Worm (Caenorhabditis elegans) whole organism, L4 larva: ENCODE measurements around the gene F49C5.10.

Experiments
- D1046.2 ChIP-seq: fragments of 200-800 bp; sonication (Bioruptor generic); IDR thresholded peaks from 2 replicates; pipeline ENCODE4 v1.3.6; 2022; ENCODE audit warnings: missing genetic modification characterization, missing compliant biosample characterization
- F10B5.3 ChIP-seq: sonication (generic microtip); optimal IDR thresholded peaks from 2 replicates; lab custom pipeline; 2016; ENCODE audit warnings: mild to moderate bottlenecking, missing genetic modification characterization, missing compliant biosample characterization
- F49E8.2 ChIP-seq: sonication (generic microtip); optimal IDR thresholded peaks from 2 replicates; lab custom pipeline; 2016; ENCODE audit warnings: missing compliant biosample characterization, mild to moderate bottlenecking, missing genetic modification characterization, borderline replicate concordance
- Y105C5A.15 ChIP-seq: fragments of 200-800 bp; sonication (Bioruptor generic); IDR thresholded peaks from 2 replicates; pipeline ENCODE4 v1.3.6; 2022; ENCODE audit warnings: missing genetic modification characterization, missing compliant biosample characterization
- Y5F2A.4 ChIP-seq: fragments of 200-800 bp; sonication (Bioruptor generic); optimal IDR thresholded peaks from 2 replicates; lab custom pipeline; 2018; ENCODE audit warnings: mild to moderate bottlenecking, missing genetic modification characterization, missing compliant biosample characterization
- Y75B8A.6 ChIP-seq: fragments of 200-800 bp; sonication (Bioruptor generic); IDR thresholded peaks from 2 replicates; pipeline ENCODE4 v1.3.6; 2022; ENCODE audit warnings: missing genetic modification reagents, missing genetic modification characterization, missing compliant biosample characterization
- ceh-62 ChIP-seq: sonication (generic microtip); optimal IDR thresholded peaks from 2 replicates; lab custom pipeline; 2017; ENCODE audit warnings: missing biosample characterization, missing genetic modification characterization
- dmd-8 ChIP-seq: fragments of 200-800 bp; sonication (Bioruptor generic); IDR thresholded peaks from 2 replicates; pipeline ENCODE4 v1.3.6; 2022; ENCODE audit warnings: missing genetic modification characterization, missing compliant biosample characterization
- dmd-9 ChIP-seq: fragments of 200-800 bp; sonication (Bioruptor generic); IDR thresholded peaks from 2 replicates; pipeline ENCODE4 v1.3.6; 2022; ENCODE audit warnings: missing genetic modification reagents, missing genetic modification characterization, missing compliant biosample characterization
- dpl-1 ChIP-seq: fragments of 150-350 bp; optimal IDR thresholded peaks from 2 replicates; lab custom pipeline; 2014; ENCODE audit warnings: missing biosample characterization, missing genetic modification reagents, missing genetic modification characterization
- duxl-1 ChIP-seq: sonication (generic microtip); optimal IDR thresholded peaks from 2 replicates; lab custom pipeline; 2016; ENCODE audit warnings: mild to moderate bottlenecking, missing genetic modification characterization, moderate library complexity, missing compliant biosample characterization; ENCODE audit not compliant: poor library complexity
- fkh-10 ChIP-seq: fragments of 150-350 bp; optimal IDR thresholded peaks from 2 replicates; lab custom pipeline; 2014; ENCODE audit warnings: missing biosample characterization, missing genetic modification reagents, missing genetic modification characterization
- gei-8 ChIP-seq: fragments of 200-800 bp; sonication (Bioruptor generic); optimal IDR thresholded peaks from 2 replicates; lab custom pipeline; 2018; ENCODE audit warnings: mild to moderate bottlenecking, missing genetic modification characterization, missing compliant biosample characterization
- hlh-11 ChIP-seq: fragments of 200-800 bp; sonication (Bioruptor generic); optimal IDR thresholded peaks from 2 replicates; lab custom pipeline; 2018; ENCODE audit warnings: mild to moderate bottlenecking, missing genetic modification characterization, missing compliant biosample characterization
- lin-38 ChIP-seq: fragments of 200-800 bp; sonication (Bioruptor generic); IDR thresholded peaks from 2 replicates; pipeline ENCODE4 v1.3.6; 2022; ENCODE audit warnings: missing genetic modification reagents, missing genetic modification characterization, missing compliant biosample characterization
- lsy-2 ChIP-seq, 2 experiments: fragments of 150-350 bp in 1 of 2; sonication (generic microtip) in 1 of 2; optimal IDR thresholded peaks; 2 replicates each; lab custom pipeline; 2014 to 2017; ENCODE audit warnings: missing biosample characterization in 2 of 2, missing genetic modification characterization in 2 of 2
- madf-5 ChIP-seq, 2 experiments: fragments of 200-800 bp; sonication (Bioruptor generic); IDR thresholded peaks; 2 replicates each; pipeline ENCODE4 v1.3.6; 2022; ENCODE audit warnings: missing compliant biosample characterization in 2 of 2, missing genetic modification characterization in 2 of 2
- mxl-2 ChIP-seq: fragments of 200-800 bp; sonication (Bioruptor generic); conservative IDR thresholded peaks from 2 replicates; pipeline ENCODE4 v1.3.6; 2022; ENCODE audit warnings: missing genetic modification reagents, missing genetic modification characterization, missing compliant biosample characterization
- nhr-10 ChIP-seq: fragments of 150-350 bp; optimal IDR thresholded peaks from 2 replicates; lab custom pipeline; 2014; ENCODE audit warnings: missing biosample characterization, missing genetic modification characterization
- nhr-41 ChIP-seq: fragments of 200-800 bp; sonication (Bioruptor generic); IDR thresholded peaks from 2 replicates; pipeline ENCODE4 v1.3.6; 2022; ENCODE audit warnings: missing genetic modification reagents, missing genetic modification characterization, missing compliant biosample characterization
- nhr-6 ChIP-seq: fragments of 150-350 bp; optimal IDR thresholded peaks from 2 replicates; lab custom pipeline; 2014; ENCODE audit warnings: missing biosample characterization, missing genetic modification characterization
- php-3 ChIP-seq: fragments of 200-800 bp; sonication (Bioruptor generic); IDR thresholded peaks from 2 replicates; pipeline ENCODE4 v1.3.6; 2022; ENCODE audit warnings: missing genetic modification reagents, missing genetic modification characterization, missing compliant biosample characterization
- skn-1 ChIP-seq: fragments of 150-350 bp; optimal IDR thresholded peaks from 2 replicates; lab custom pipeline; 2014; ENCODE audit warnings: missing biosample characterization, missing genetic modification characterization
- snpc-1.2 ChIP-seq: fragments of 200-800 bp; sonication (Bioruptor generic); IDR thresholded peaks from 2 replicates; pipeline ENCODE4 v1.3.6; 2022; ENCODE audit warnings: missing genetic modification reagents, missing genetic modification characterization, missing compliant biosample characterization
- spr-1 ChIP-seq: sonication (generic microtip); optimal IDR thresholded peaks from 2 replicates; lab custom pipeline; 2016; ENCODE audit warnings: mild to moderate bottlenecking, missing genetic modification characterization, missing compliant biosample characterization
- spr-3 ChIP-seq: fragments of 200-800 bp; sonication (Bioruptor generic); optimal IDR thresholded peaks from 2 replicates; lab custom pipeline; 2018; ENCODE audit warnings: mild to moderate bottlenecking, missing genetic modification characterization, missing compliant biosample characterization
- tra-1 ChIP-seq: fragments of 200-800 bp; sonication (Bioruptor generic); IDR thresholded peaks from 2 replicates; pipeline ENCODE4 v1.3.6; 2022; ENCODE audit warnings: missing genetic modification reagents, missing genetic modification characterization, missing compliant biosample characterization
- unc-39 ChIP-seq: sonication (generic microtip); optimal IDR thresholded peaks from 2 replicates; lab custom pipeline; 2017; ENCODE audit warnings: missing biosample characterization, missing genetic modification characterization
- vab-7 ChIP-seq: fragments of 200-800 bp; sonication (Bioruptor generic); IDR thresholded peaks from 2 replicates; pipeline ENCODE4 v1.3.6; 2022; ENCODE audit warnings: missing genetic modification reagents, missing genetic modification characterization, missing compliant biosample characterization
- zag-1 ChIP-seq: fragments of 150-350 bp; optimal IDR thresholded peaks from 2 replicates; lab custom pipeline; 2014; ENCODE audit warnings: missing biosample characterization, missing genetic modification characterization
- zfp-3 ChIP-seq: fragments of 200-800 bp; sonication (Bioruptor generic); conservative IDR thresholded peaks from 2 replicates; pipeline ENCODE4 v1.3.6; 2022; ENCODE audit warnings: missing genetic modification reagents, missing genetic modification characterization, missing compliant biosample characterization
- zip-2 ChIP-seq: fragments of 150-350 bp; optimal IDR thresholded peaks from 2 replicates; lab custom pipeline; 2014; ENCODE audit warnings: missing biosample characterization, missing genetic modification characterization
- ztf-7 ChIP-seq: fragments of 150-350 bp; optimal IDR thresholded peaks from 2 replicates; lab custom pipeline; 2014; ENCODE audit warnings: missing biosample characterization, missing genetic modification characterization

The F49C5.10 gene

ce11 chrII:12560210-12560609, 13.7 kb downstream of the F49C5.10 start, which contains the start of gene F49C5.12:
Gene F49C5.12 (minus strand): TSS chrII:12560310.
- TF ChIP-seq Y5F2A.4 (GFP tag; lab: Kevin White, UChicago) (no peak), php-3 (no peak), madf-5 (GFP tag; IDR thresholded peaks at IDR 0.05; lab: Robert Waterston, UW) (no peak)

- no peak for TF ChIP-seq F49E8.2 (tag; lab: Kevin White, UChicago)
- no peak for TF ChIP-seq D1046.2 (GFP tag; lab: Robert Waterston, UW)
- no peak for TF ChIP-seq F10B5.3 (tag; lab: Kevin White, UChicago)
- no peak for TF ChIP-seq Y75B8A.6 (GFP tag; lab: Robert Waterston, UW)
- TF ChIP-seq madf-5 (GFP tag; IDR thresholded peaks at IDR 0.05; lab: Robert Waterston, UW), result no peak
- no peak for TF ChIP-seq nhr-10 (tag; lab: Kevin White, UChicago)
- TF ChIP-seq zfp-3 (GFP tag; lab: Robert Waterston, UW), result no peak
- TF ChIP-seq gei-8, result no peak
- no peak for TF ChIP-seq dmd-9 (GFP tag; lab: Robert Waterston, UW)
- no peak for TF ChIP-seq mxl-2 (GFP tag; lab: Robert Waterston, UW)
- TF ChIP-seq zip-2 (tag; lab: Kevin White, UChicago), result no peak
- TF ChIP-seq dpl-1 (GFP tag; lab: Kevin White, UChicago), result no peak
- TF ChIP-seq, all 104 proteins: peak for 0
These were observed 19.3 kb downstream of the F49C5.10 start, which contains the start of gene F49C5.7 for ce11 chrII:12565851-12566250. Gene F49C5.7 (plus strand): TSS chrII:12566151.

- TF ChIP-seq ceh-62 (tag; lab: Kevin White, UChicago) (no peak), dmd-9 (GFP tag; lab: Robert Waterston, UW) (no peak), Y105C5A.15 (GFP tag; lab: Robert Waterston, UW) (no peak), F49E8.2 (tag; lab: Kevin White, UChicago) (no peak), ztf-7 (tag; lab: Kevin White, UChicago) (no peak), nhr-6 (tag; lab: Kevin White, UChicago) (no peak), nhr-41 (no peak), tra-1 (GFP tag; lab: Robert Waterston, UW) (no peak), php-3 (no peak), unc-39 (tag; lab: Kevin White, UChicago) (no peak), dmd-8 (GFP tag; lab: Robert Waterston, UW) (no peak), spr-1 (tag; lab: Kevin White, UChicago) (no peak), hlh-11 (tag; lab: Kevin White, UChicago) (no peak), lin-38 (no peak)
These were observed 24.0 kb downstream of the F49C5.10 start, which contains the start of gene Y38E10A.1 for ce11 chrII:12570523-12570922. Gene Y38E10A.1 (minus strand): TSS chrII:12570623.

- no peak for TF ChIP-seq duxl-1
These were observed 26.2 kb downstream of the F49C5.10 start, which contains the start of gene Y38E10A.35 for ce11 chrII:12572760-12573159. Gene Y38E10A.35 (minus strand): TSS chrII:12572860.

ce11 chrII:12573541-12573940, 27.0 kb downstream of the F49C5.10 start, which contains the start of gene Y38E10A.2:
Gene Y38E10A.2 (minus strand): TSS chrII:12573641.
- TF ChIP-seq snpc-1.2 (GFP tag; lab: Robert Waterston, UW) (no peak), spr-3 (GFP tag; lab: Kevin White, UChicago) (no peak), zag-1 (tag; lab: Kevin White, UChicago) (no peak), skn-1 (no peak), zip-2 (tag; lab: Kevin White, UChicago) (no peak), fkh-10 (GFP tag; lab: Kevin White, UChicago) (no peak)

- TF ChIP-seq snpc-1.2 (GFP tag; lab: Robert Waterston, UW) (no peak), lsy-2 (tag; optimal IDR thresholded peaks at IDR 0.05; lab: Kevin White, UChicago) (no peak), spr-3 (GFP tag; lab: Kevin White, UChicago) (no peak), vab-7 (GFP tag; lab: Robert Waterston, UW) (no peak), php-3 (no peak)
These were observed 28.1 kb downstream of the F49C5.10 start, which contains the start of gene Y38E10A.3 for ce11 chrII:12574668-12575067. Gene Y38E10A.3 (minus strand): TSS chrII:12574768.
